Fruit fly (Drosophila melanogaster) whole organism, embryonic: ENCODE results near the gene Hasp.

ENCODE experiments used
- ATbp ChIP-seq: fragments of 200-800 bp; sonication (Bioruptor generic); optimal IDR thresholded peaks from 2 replicates; lab custom pipeline; 2017; ENCODE audit warnings: missing biosample characterization, mild to moderate bottlenecking, missing genetic modification characterization, missing genetic modification reagents
- Abd-B ChIP-seq: fragments of 200-800 bp; sonication (Bioruptor generic); optimal IDR thresholded peaks from 2 replicates; lab custom pipeline; 2018; ENCODE audit warnings: missing biosample characterization, mild to moderate bottlenecking, missing genetic modification characterization, moderate library complexity
- Atf6 ChIP-seq: fragments of 200-800 bp; sonication (Bioruptor generic); IDR thresholded peaks from 2 replicates; pipeline ENCODE4 v1.3.6; 2022; ENCODE audit warnings: missing biosample characterization, missing genetic modification characterization
- BtbVII ChIP-seq: fragments of 200-800 bp; sonication (Bioruptor generic); optimal IDR thresholded peaks from 3 replicates; lab custom pipeline; 2017; ENCODE audit warnings: missing biosample characterization, mild to moderate bottlenecking, missing genetic modification characterization
- CG10274 ChIP-seq: fragments of 200-800 bp; sonication (Bioruptor generic); optimal IDR thresholded peaks from 3 replicates; lab custom pipeline; 2017; ENCODE audit warnings: missing biosample characterization, mild to moderate bottlenecking, missing genetic modification characterization
- CG13287 ChIP-seq: fragments of 200-800 bp; sonication (Bioruptor generic); IDR thresholded peaks from 2 replicates; pipeline ENCODE4 v1.3.6; 2022; ENCODE audit warnings: missing biosample characterization, missing genetic modification characterization; ENCODE audit not compliant: partially characterized antibody
- CG14860 ChIP-seq: fragments of 200-800 bp; sonication (Bioruptor generic); IDR thresholded peaks from 3 replicates; pipeline ENCODE4 v1.3.6; 2022; ENCODE audit warnings: missing biosample characterization, missing genetic modification characterization; ENCODE audit not compliant: partially characterized antibody
- CG14965 ChIP-seq: fragments of 200-800 bp; sonication (Bioruptor generic); optimal IDR thresholded peaks from 2 replicates; lab custom pipeline; 2016; ENCODE audit warnings: missing biosample characterization, missing genetic modification characterization, borderline replicate concordance
- CG15514 ChIP-seq: fragments of 200-800 bp; sonication (Bioruptor generic); optimal IDR thresholded peaks from 3 replicates; lab custom pipeline; 2017; ENCODE audit warnings: missing biosample characterization, missing genetic modification characterization, mild to moderate bottlenecking, moderate library complexity, missing genetic modification reagents
- CG17612 ChIP-seq: fragments of 200-800 bp; sonication (Bioruptor generic); IDR thresholded peaks from 2 replicates; pipeline ENCODE4 v1.3.6; 2022; ENCODE audit warnings: missing biosample characterization, missing genetic modification characterization
- CG2678 ChIP-seq: fragments of 200-800 bp; sonication (Bioruptor generic); optimal IDR thresholded peaks from 3 replicates; lab custom pipeline; 2019; ENCODE audit warnings: missing biosample characterization, mild to moderate bottlenecking, missing genetic modification characterization, moderate library complexity
- CG2712 ChIP-seq: fragments of 200-800 bp; optimal IDR thresholded peaks from 3 replicates; lab custom pipeline; 2019; ENCODE audit warnings: missing biosample characterization, mild to moderate bottlenecking, missing genetic modification characterization, moderate library complexity
- CG32532 ChIP-seq: fragments of 200-800 bp; sonication (Bioruptor generic); IDR thresholded peaks from 2 replicates; pipeline ENCODE4 v1.3.6; 2022; ENCODE audit warnings: missing biosample characterization, missing genetic modification characterization
- CG3847 ChIP-seq: fragments of 200-800 bp; sonication (Bioruptor generic); IDR thresholded peaks from 2 replicates; pipeline ENCODE4 v1.3.6; 2022; ENCODE audit warnings: missing biosample characterization, missing genetic modification characterization
- CG4730 ChIP-seq: fragments of 200-800 bp; sonication (Bioruptor generic); IDR thresholded peaks from 2 replicates; pipeline ENCODE4 v1.3.6; 2022; ENCODE audit warnings: missing biosample characterization, missing genetic modification characterization
- CG4820 ChIP-seq: fragments of 200-800 bp; sonication (Bioruptor generic); optimal IDR thresholded peaks from 3 replicates; lab custom pipeline; 2016; ENCODE audit warnings: missing biosample characterization, missing genetic modification characterization
- CG8281 ChIP-seq: fragments of 200-800 bp; sonication (Bioruptor generic); optimal IDR thresholded peaks from 2 replicates; lab custom pipeline; 2018; ENCODE audit warnings: missing biosample characterization, mild to moderate bottlenecking, missing genetic modification characterization, moderate library complexity
- CG9876 ChIP-seq: fragments of 200-800 bp; sonication (Bioruptor generic); optimal IDR thresholded peaks from 2 replicates; lab custom pipeline; 2016; ENCODE audit warnings: missing biosample characterization, missing genetic modification characterization
- CrebB ChIP-seq: fragments of 200-800 bp; sonication (Bioruptor generic); optimal IDR thresholded peaks from 3 replicates; lab custom pipeline; 2018; ENCODE audit warnings: missing biosample characterization, mild to moderate bottlenecking, missing genetic modification characterization
- Dbx ChIP-seq: fragments of 200-800 bp; sonication (Bioruptor generic); IDR thresholded peaks from 3 replicates; pipeline ENCODE4 v1.3.6; 2022; ENCODE audit warnings: missing biosample characterization, missing genetic modification characterization
- Ets65A ChIP-seq: fragments of 200-800 bp; sonication (Bioruptor generic); peaks from one replicate; lab custom pipeline; 2016; ENCODE audit warnings: missing biosample characterization, missing genetic modification characterization
- Hand ChIP-seq: fragments of 200-800 bp; sonication (Bioruptor generic); optimal IDR thresholded peaks from 2 replicates; lab custom pipeline; 2017; ENCODE audit warnings: mild to moderate bottlenecking, missing biosample characterization, missing genetic modification reagents, missing genetic modification characterization
- HmgD ChIP-seq: fragments of 200-800 bp; sonication (Bioruptor generic); optimal IDR thresholded peaks from 3 replicates; lab custom pipeline; 2016; ENCODE audit warnings: missing biosample characterization, missing genetic modification characterization
- Hr51 ChIP-seq, 2 experiments: fragments of 200-800 bp; sonication (Bioruptor generic); optimal IDR thresholded peaks; 2 replicates in 1 of 2; 3 replicates in 1 of 2; lab custom pipeline; 2016 to 2018; ENCODE audit warnings: missing biosample characterization in 2 of 2, missing genetic modification characterization in 2 of 2, mild to moderate bottlenecking in 1 of 2, moderate library complexity in 1 of 2
- Jarid2 ChIP-seq: fragments of 200-800 bp; sonication (Bioruptor generic); optimal IDR thresholded peaks from 3 replicates; lab custom pipeline; 2017; ENCODE audit warnings: mild to moderate bottlenecking, missing biosample characterization, missing genetic modification reagents, missing genetic modification characterization
- Max ChIP-seq: fragments of 200-800 bp; sonication (Bioruptor generic); optimal IDR thresholded peaks from 2 replicates; lab custom pipeline; 2016; ENCODE audit warnings: missing biosample characterization, mild to moderate bottlenecking, missing genetic modification characterization
- Neu2 ChIP-seq: fragments of 200-800 bp; sonication (Bioruptor generic); optimal IDR thresholded peaks from 3 replicates; lab custom pipeline; 2016; ENCODE audit warnings: missing biosample characterization, missing genetic modification characterization, borderline replicate concordance
- Poxn ChIP-seq: fragments of 200-800 bp; sonication (Bioruptor generic); IDR thresholded peaks from 2 replicates; pipeline ENCODE4 v1.3.6; 2022; ENCODE audit warnings: missing biosample characterization, missing genetic modification characterization
- Sox100B ChIP-seq: fragments of 200-800 bp; sonication (Bioruptor generic); optimal IDR thresholded peaks from 3 replicates; lab custom pipeline; 2018; ENCODE audit warnings: missing biosample characterization, mild to moderate bottlenecking, missing genetic modification characterization
- Sox102F ChIP-seq: fragments of 200-800 bp; sonication (Bioruptor generic); optimal IDR thresholded peaks from 2 replicates; lab custom pipeline; 2018; ENCODE audit warnings: missing biosample characterization, mild to moderate bottlenecking, missing genetic modification characterization, moderate library complexity
- bowl ChIP-seq: fragments of 200-800 bp; sonication (Bioruptor generic); IDR thresholded peaks from 2 replicates; pipeline ENCODE4 v1.3.6; 2022; ENCODE audit warnings: missing biosample characterization, missing genetic modification characterization
- bsh ChIP-seq, 2 experiments: fragments of 200-800 bp; sonication (Bioruptor generic); optimal IDR thresholded peaks; 2 replicates each; lab custom pipeline; 2017 to 2018; ENCODE audit warnings: mild to moderate bottlenecking in 2 of 2, missing biosample characterization in 2 of 2, missing genetic modification characterization in 2 of 2, moderate library complexity in 1 of 2
- cg ChIP-seq: fragments of 200-800 bp; sonication (Bioruptor generic); optimal IDR thresholded peaks from 3 replicates; lab custom pipeline; 2019; ENCODE audit warnings: missing biosample characterization, mild to moderate bottlenecking, missing genetic modification characterization, moderate library complexity
- crol ChIP-seq: fragments of 200-800 bp; sonication (Bioruptor generic); IDR thresholded peaks from 2 replicates; pipeline ENCODE4 v1.3.6; 2022; ENCODE audit warnings: missing biosample characterization, missing genetic modification characterization
- da ChIP-seq: fragments of 200-800 bp; sonication (Bioruptor generic); optimal IDR thresholded peaks from 2 replicates; lab custom pipeline; 2016; ENCODE audit warnings: missing biosample characterization, missing genetic modification characterization
- dan ChIP-seq: fragments of 200-800 bp; sonication (Bioruptor generic); IDR thresholded peaks from 2 replicates; pipeline ENCODE4 v1.3.6; 2022; ENCODE audit warnings: missing biosample characterization, missing genetic modification characterization
- gsb ChIP-seq: fragments of 200-800 bp; sonication (Bioruptor generic); IDR thresholded peaks from 2 replicates; pipeline ENCODE4 v1.3.6; 2022; ENCODE audit warnings: missing biosample characterization, missing genetic modification characterization
- jumu ChIP-seq: fragments of 200-800 bp; sonication (Bioruptor generic); optimal IDR thresholded peaks from 3 replicates; lab custom pipeline; 2016; ENCODE audit warnings: missing biosample characterization, missing genetic modification characterization
- knrl ChIP-seq: fragments of 200-800 bp; sonication (Bioruptor generic); IDR thresholded peaks from 3 replicates; pipeline ENCODE4 v1.3.6; 2022; ENCODE audit warnings: missing biosample characterization, missing genetic modification characterization; ENCODE audit not compliant: partially characterized antibody
- lov ChIP-seq, 2 experiments: fragments of 200-800 bp in 1 of 2; fragments of >200 bp in 1 of 2; sonication (Bioruptor generic) in 1 of 2; IDR thresholded peaks in 1 of 2; optimal IDR thresholded peaks in 1 of 2; 2 replicates in 1 of 2; 3 replicates in 1 of 2; pipeline versions ENCODE4 v1.3.6 to Lab custom; 2017 to 2022; ENCODE audit warnings: missing biosample characterization in 1 of 2, missing genetic modification characterization in 1 of 2
- luna ChIP-seq: fragments of 200-800 bp; sonication (Bioruptor generic); optimal IDR thresholded peaks from 2 replicates; lab custom pipeline; 2016; ENCODE audit warnings: missing biosample characterization, missing genetic modification characterization
- maf-S ChIP-seq: fragments of 200-800 bp; sonication (Bioruptor generic); optimal IDR thresholded peaks from 2 replicates; lab custom pipeline; 2016; ENCODE audit warnings: missing biosample characterization, missing genetic modification characterization
- nau ChIP-seq: fragments of 200-800 bp; sonication (Bioruptor generic); optimal IDR thresholded peaks from 3 replicates; lab custom pipeline; 2017; ENCODE audit warnings: missing biosample characterization, mild to moderate bottlenecking, missing genetic modification characterization, missing genetic modification reagents
- odd ChIP-seq: fragments of 200-800 bp; sonication (Bioruptor generic); optimal IDR thresholded peaks from 2 replicates; lab custom pipeline; 2017; ENCODE audit warnings: missing biosample characterization, mild to moderate bottlenecking, missing genetic modification characterization
- pros ChIP-seq: fragments of 200-800 bp; sonication (Bioruptor generic); optimal IDR thresholded peaks from 3 replicates; lab custom pipeline; 2019; ENCODE audit warnings: missing biosample characterization, mild to moderate bottlenecking, missing genetic modification characterization, moderate library complexity
- salm ChIP-seq: fragments of 200-800 bp; sonication (Bioruptor generic); optimal IDR thresholded peaks from 2 replicates; lab custom pipeline; 2018; ENCODE audit warnings: missing biosample characterization, mild to moderate bottlenecking, missing genetic modification characterization
- shn ChIP-seq: fragments of 200-800 bp; sonication (Bioruptor generic); optimal IDR thresholded peaks from 3 replicates; lab custom pipeline; 2016; ENCODE audit warnings: missing biosample characterization, missing genetic modification characterization
- sisA ChIP-seq: fragments of 200-800 bp; sonication (Bioruptor generic); IDR thresholded peaks from 2 replicates; pipeline ENCODE4 v1.3.6; 2022; ENCODE audit warnings: missing biosample characterization, missing genetic modification characterization
- slbo ChIP-seq: fragments of 200-800 bp; sonication (Bioruptor generic); IDR thresholded peaks from 2 replicates; pipeline ENCODE4 v1.3.6; 2022; ENCODE audit warnings: missing biosample characterization, missing genetic modification characterization
- twi ChIP-seq: fragments of 200-800 bp; optimal IDR thresholded peaks from 2 replicates; lab custom pipeline; 2019; ENCODE audit warnings: missing biosample characterization, mild to moderate bottlenecking, missing genetic modification characterization, moderate library complexity

Gene Hasp

dm6 chr2L:19489997-19490461 is 27.0 kb downstream of the Hasp start, which contains the start of the genes CG10194 and CG18094 (continued):
- TF ChIP-seq Atf6 (GFP tag; lab: Robert Waterston, UW) (0 out of 2 replicates have a peak, but pooled peaks have one; percentile 33), twi (tag; lab: Kevin White, UChicago) (no peak), CG32532 (peak; percentile 74; the same call in 1 of the 2 replicates), da (no peak), ATbp (GFP tag; lab: Kevin White, UChicago) (no peak), sisA (GFP tag; lab: Robert Waterston, UW) (no peak), bowl (no peak), shn (GFP tag; lab: Kevin White, UChicago) (no peak), gsb (GFP tag; lab: Robert Waterston, UW) (no peak), CG3847 (GFP tag; lab: Robert Waterston, UW) (no peak), Hr51 (GFP tag; optimal IDR thresholded peaks at IDR 0.05; lab: Kevin White, UChicago) (peak; percentile 5 to 64), maf-S (GFP tag; lab: Kevin White, UChicago) (no peak), CG4820 (GFP tag; lab: Kevin White, UChicago) (no peak), luna (GFP tag; lab: Kevin White, UChicago) (no peak), knrl (GFP tag; lab: Robert Waterston, UW) (peak; percentile 50; the same call in 2 of the 3 replicates), CG8281 (tag; lab: Kevin White, UChicago) (no peak), CG10274 (no peak), CG14860 (GFP tag; lab: Robert Waterston, UW) (peak; percentile 47; the same call in 1 of the 3 replicates), pros (GFP tag; lab: Kevin White, UChicago) (no peak), CG13287 (GFP tag; lab: Robert Waterston, UW) (peak; percentile 75), CG2678 (tag; lab: Kevin White, UChicago) (no peak), CG2712 (peak; percentile 65), bsh (GFP tag; optimal IDR thresholded peaks at IDR 0.05; lab: Kevin White, UChicago) (peak in 1 of 2 experiments; percentile 43), Sox100B (GFP tag; lab: Kevin White, UChicago) (no peak), Jarid2 (GFP tag; lab: Kevin White, UChicago) (no peak), CG17612 (no peak), Poxn (GFP tag; lab: Robert Waterston, UW) (no peak), cg (GFP tag; lab: Kevin White, UChicago) (no peak), HmgD (GFP tag; lab: Kevin White, UChicago) (no peak), slbo (GFP tag; lab: Robert Waterston, UW) (peak; percentile 71), Neu2 (GFP tag; lab: Kevin White, UChicago) (no peak), Max (GFP tag; lab: Kevin White, UChicago) (peak; percentile 17), crol (GFP tag; lab: Robert Waterston, UW) (no peak), CG4730 (GFP tag; lab: Robert Waterston, UW) (no peak), CrebB (no peak), Dbx (GFP tag; lab: Robert Waterston, UW) (0 out of 3 replicates have a peak, but pooled peaks have one; percentile 35), CG14965 (GFP tag; lab: Kevin White, UChicago) (no peak), CG9876 (GFP tag; lab: Kevin White, UChicago) (no peak), jumu (no peak), Sox102F (GFP tag; lab: Kevin White, UChicago) (no peak), odd (GFP tag; lab: Kevin White, UChicago) (no peak), dan (GFP tag; lab: Robert Waterston, UW) (no peak), BtbVII (no peak), nau (GFP tag; lab: Kevin White, UChicago) (no peak), Hand (GFP tag; lab: Kevin White, UChicago) (no peak), Abd-B (peak; percentile 18), salm (tag; lab: Kevin White, UChicago) (no peak), lov (optimal IDR thresholded peaks at IDR 0.05; lab: Kevin White, UChicago) (no peak), lov (GFP tag; IDR thresholded peaks at IDR 0.05; lab: Robert Waterston, UW) (no peak), Ets65A (GFP tag; lab: Kevin White, UChicago) (no peak), CG15514 (GFP tag; lab: Kevin White, UChicago) (peak; percentile 20)
